Worm (Caenorhabditis elegans) whole organism, L1 larva: Measurements from ENCODE around the gene M01F1.4.

Experiments
- C34B4.2 ChIP-seq: sonication (generic microtip); optimal IDR thresholded peaks from 2 replicates; lab custom pipeline; 2017; ENCODE audit warnings: mild to moderate bottlenecking, missing genetic modification characterization, missing compliant biosample characterization
- Y116A8C.19 ChIP-seq: sonication (generic microtip); optimal IDR thresholded peaks from 2 replicates; lab custom pipeline; 2016; ENCODE audit warnings: missing compliant biosample characterization, missing genetic modification characterization, borderline replicate concordance
- aha-1 ChIP-seq: fragments of 150-350 bp; optimal IDR thresholded peaks from 2 replicates; lab custom pipeline; 2014; ENCODE audit warnings: missing biosample characterization, missing genetic modification characterization
- alr-1 ChIP-seq: fragments of 200-800 bp; sonication (Bioruptor generic); optimal IDR thresholded peaks from 2 replicates; lab custom pipeline; 2018; ENCODE audit warnings: borderline replicate concordance, mild to moderate bottlenecking, missing genetic modification characterization, missing compliant biosample characterization
- aly-2 ChIP-seq: fragments of 150-350 bp; optimal IDR thresholded peaks from 2 replicates; lab custom pipeline; 2014; ENCODE audit warnings: missing biosample characterization, missing genetic modification characterization
- ama-1 ChIP-seq: fragments of 150-350 bp; optimal IDR thresholded peaks from 2 replicates; lab custom pipeline; 2014
- blmp-1 ChIP-seq: fragments of 150-350 bp; optimal IDR thresholded peaks from 2 replicates; lab custom pipeline; 2014; ENCODE audit warnings: missing biosample characterization, missing genetic modification characterization
- ceh-63 ChIP-seq: fragments of 200-800 bp; sonication (Bioruptor generic); optimal IDR thresholded peaks from 2 replicates; lab custom pipeline; 2018; ENCODE audit warnings: mild to moderate bottlenecking, missing genetic modification characterization, missing compliant biosample characterization
- ceh-8 ChIP-seq: fragments of 200-800 bp; sonication (Bioruptor generic); optimal IDR thresholded peaks from 2 replicates; lab custom pipeline; 2018; ENCODE audit warnings: mild to moderate bottlenecking, missing genetic modification characterization, moderate library complexity, missing compliant biosample characterization
- ceh-82 ChIP-seq, 3 experiments: fragments of 150-350 bp in 1 of 3; sonication (generic microtip) in 2 of 3; optimal IDR thresholded peaks; 2 replicates each; lab custom pipeline; 2014 to 2017; ENCODE audit warnings: missing biosample characterization in 3 of 3, missing genetic modification characterization in 3 of 3
- ceh-88 ChIP-seq: fragments of 200-800 bp; sonication (Bioruptor generic); IDR thresholded peaks from 2 replicates; pipeline ENCODE4 v1.3.6; 2022; ENCODE audit warnings: missing genetic modification characterization, missing compliant biosample characterization
- ces-1 ChIP-seq: fragments of 150-350 bp; optimal IDR thresholded peaks from 2 replicates; lab custom pipeline; 2014; ENCODE audit warnings: missing biosample characterization, missing genetic modification reagents, missing genetic modification characterization
- dpl-1 ChIP-seq, 3 experiments: fragments of 150-350 bp in 2 of 3; sonication (generic microtip) in 1 of 3; optimal IDR thresholded peaks; 2 replicates each; lab custom pipeline; 2014 to 2017; ENCODE audit warnings: missing biosample characterization in 3 of 3, missing genetic modification characterization in 3 of 3, missing genetic modification reagents in 3 of 3
- efl-1 ChIP-seq, 4 experiments: fragments of 150-350 bp; optimal IDR thresholded peaks in 3 of 4; peaks in 1 of 4; 1 replicate in 1 of 4; 2 replicates in 3 of 4; lab custom pipeline; 2014; ENCODE audit warnings: missing biosample characterization in 2 of 4, missing genetic modification characterization in 2 of 4, missing genetic modification reagents in 2 of 4
- efl-3 ChIP-seq: fragments of 200-800 bp; sonication (Bioruptor generic); optimal IDR thresholded peaks from 2 replicates; lab custom pipeline; 2018; ENCODE audit warnings: mild to moderate bottlenecking, missing genetic modification characterization, missing compliant biosample characterization
- ets-5 ChIP-seq: fragments of 200-800 bp; sonication (Bioruptor generic); IDR thresholded peaks from 2 replicates; pipeline ENCODE4 v1.3.6; 2022; ENCODE audit warnings: missing genetic modification characterization, missing compliant biosample characterization
- grh-1 ChIP-seq: fragments of 200-800 bp; sonication (Bioruptor generic); IDR thresholded peaks from 2 replicates; pipeline ENCODE4 v1.3.6; 2022; ENCODE audit warnings: missing genetic modification reagents, missing genetic modification characterization, missing compliant biosample characterization
- hpl-2 ChIP-seq: fragments of 150-350 bp; optimal IDR thresholded peaks from 2 replicates; lab custom pipeline; 2014; ENCODE audit warnings: missing biosample characterization, missing genetic modification reagents, missing genetic modification characterization
- isw-1 ChIP-seq: fragments of 200-800 bp; sonication (Bioruptor generic); IDR thresholded peaks from 2 replicates; pipeline ENCODE4 v1.3.6; 2022; ENCODE audit warnings: missing genetic modification characterization, missing compliant biosample characterization
- jun-1 ChIP-seq: fragments of 150-350 bp; optimal IDR thresholded peaks from 2 replicates; lab custom pipeline; 2014; ENCODE audit warnings: missing biosample characterization, missing genetic modification reagents, missing genetic modification characterization
- lin-13 ChIP-seq: fragments of 150-350 bp; optimal IDR thresholded peaks from 2 replicates; lab custom pipeline; 2014; ENCODE audit warnings: missing biosample characterization, missing genetic modification reagents, missing genetic modification characterization
- lin-14 ChIP-seq: fragments of 200-800 bp; sonication (Bioruptor generic); optimal IDR thresholded peaks from 2 replicates; lab custom pipeline; 2018; ENCODE audit warnings: mild to moderate bottlenecking, missing genetic modification characterization, moderate library complexity, missing compliant biosample characterization
- lin-35 ChIP-seq, 2 experiments: fragments of 150-350 bp; optimal IDR thresholded peaks; 2 replicates each; lab custom pipeline; 2014; ENCODE audit warnings: missing biosample characterization in 2 of 2, missing genetic modification characterization in 2 of 2, missing genetic modification reagents in 2 of 2
- lin-39 ChIP-seq: fragments of 150-350 bp; optimal IDR thresholded peaks from 2 replicates; lab custom pipeline; 2014; ENCODE audit warnings: missing biosample characterization, missing genetic modification reagents, missing genetic modification characterization
- lir-3 ChIP-seq: sonication (generic microtip); optimal IDR thresholded peaks from 2 replicates; lab custom pipeline; 2016; ENCODE audit warnings: mild to moderate bottlenecking, missing genetic modification characterization, moderate library complexity, missing compliant biosample characterization; ENCODE audit not compliant: poor library complexity
- mab-9 ChIP-seq: fragments of 200-800 bp; sonication (Bioruptor generic); IDR thresholded peaks from 2 replicates; pipeline ENCODE4 v1.3.6; 2022; ENCODE audit warnings: missing genetic modification reagents, missing genetic modification characterization, missing compliant biosample characterization
- mdl-1 ChIP-seq, 2 experiments: fragments of 150-350 bp; optimal IDR thresholded peaks; 2 replicates each; lab custom pipeline; 2014 to 2017; ENCODE audit warnings: missing biosample characterization in 2 of 2, missing genetic modification characterization in 2 of 2, inconsistent platforms in 1 of 2
- mef-2 ChIP-seq: fragments of 150-350 bp; optimal IDR thresholded peaks from 2 replicates; lab custom pipeline; 2014; ENCODE audit warnings: missing biosample characterization, missing genetic modification characterization
- mep-1 ChIP-seq: fragments of 150-350 bp; optimal IDR thresholded peaks from 2 replicates; lab custom pipeline; 2014; ENCODE audit warnings: missing biosample characterization, missing genetic modification characterization
- nhr-19 ChIP-seq: fragments of 200-800 bp; sonication (Bioruptor generic); conservative IDR thresholded peaks from 2 replicates; pipeline ENCODE4 v1.3.6; 2022; ENCODE audit warnings: missing genetic modification characterization, missing compliant biosample characterization
- nhr-20 ChIP-seq: sonication (generic microtip); optimal IDR thresholded peaks from 2 replicates; lab custom pipeline; 2016; ENCODE audit warnings: mild to moderate bottlenecking, missing genetic modification characterization, missing compliant biosample characterization
- nhr-237 ChIP-seq: fragments of 150-350 bp; optimal IDR thresholded peaks from 2 replicates; lab custom pipeline; 2014; ENCODE audit warnings: missing biosample characterization, missing genetic modification characterization
- nhr-28 ChIP-seq: fragments of 150-350 bp; optimal IDR thresholded peaks from 2 replicates; lab custom pipeline; 2014; ENCODE audit warnings: missing biosample characterization, missing genetic modification characterization
- nhr-76 ChIP-seq: sonication (generic microtip); optimal IDR thresholded peaks from 2 replicates; lab custom pipeline; 2017; ENCODE audit warnings: missing biosample characterization, missing genetic modification characterization
- nhr-77 ChIP-seq: fragments of 150-350 bp; optimal IDR thresholded peaks from 2 replicates; lab custom pipeline; 2014; ENCODE audit warnings: missing biosample characterization, missing genetic modification characterization
- nhr-84 ChIP-seq: sonication (generic microtip); optimal IDR thresholded peaks from 2 replicates; lab custom pipeline; 2017; ENCODE audit warnings: missing biosample characterization, missing genetic modification characterization
- nhr-90 ChIP-seq: sonication (generic microtip); optimal IDR thresholded peaks from 2 replicates; lab custom pipeline; 2016; ENCODE audit warnings: mild to moderate bottlenecking, missing genetic modification characterization, missing compliant biosample characterization; ENCODE audit not compliant: poor library complexity
- pag-3 ChIP-seq: sonication (generic microtip); optimal IDR thresholded peaks from 2 replicates; lab custom pipeline; 2017; ENCODE audit warnings: missing genetic modification characterization, mild to moderate bottlenecking, missing compliant biosample characterization, antibody characterized with exemption, borderline replicate concordance; ENCODE audit not compliant: insufficient read depth
- rnt-1 ChIP-seq: sonication (generic microtip); optimal IDR thresholded peaks from 2 replicates; lab custom pipeline; 2016; ENCODE audit warnings: mild to moderate bottlenecking, missing genetic modification characterization, moderate library complexity, missing compliant biosample characterization
- skn-1 ChIP-seq: fragments of 150-350 bp; optimal IDR thresholded peaks from 2 replicates; lab custom pipeline; 2014; ENCODE audit warnings: missing biosample characterization, missing genetic modification characterization
- snu-23 ChIP-seq: sonication (generic microtip); optimal IDR thresholded peaks from 2 replicates; lab custom pipeline; 2016; ENCODE audit warnings: missing genetic modification characterization, missing compliant biosample characterization
- sox-4 ChIP-seq: sonication (generic microtip); optimal IDR thresholded peaks from 2 replicates; lab custom pipeline; 2016; ENCODE audit warnings: missing genetic modification characterization, missing compliant biosample characterization
- sptf-1 ChIP-seq: fragments of 150-350 bp; optimal IDR thresholded peaks from 2 replicates; lab custom pipeline; 2014; ENCODE audit warnings: missing biosample characterization, missing genetic modification characterization
- sup-37 ChIP-seq: fragments of 200-800 bp; sonication (Bioruptor generic); optimal IDR thresholded peaks from 2 replicates; lab custom pipeline; 2018; ENCODE audit warnings: mild to moderate bottlenecking, missing genetic modification characterization, missing compliant biosample characterization
- unc-130 ChIP-seq: fragments of 150-350 bp; optimal IDR thresholded peaks from 2 replicates; lab custom pipeline; 2017; ENCODE audit warnings: missing biosample characterization, missing genetic modification characterization, inconsistent platforms
- unc-30 ChIP-seq: sonication (generic microtip); optimal IDR thresholded peaks from 2 replicates; lab custom pipeline; 2017; ENCODE audit warnings: missing biosample characterization, missing genetic modification characterization
- zag-1 ChIP-seq: fragments of 150-350 bp; optimal IDR thresholded peaks from 2 replicates; lab custom pipeline; 2014; ENCODE audit warnings: missing biosample characterization, missing genetic modification characterization
- ztf-11 ChIP-seq, 2 experiments: sonication (generic microtip); optimal IDR thresholded peaks; 2 replicates each; lab custom pipeline; 2016 to 2017; ENCODE audit warnings: missing genetic modification characterization in 2 of 2, missing biosample characterization in 1 of 2, missing compliant biosample characterization in 1 of 2

Gene M01F1.4

DNA sequence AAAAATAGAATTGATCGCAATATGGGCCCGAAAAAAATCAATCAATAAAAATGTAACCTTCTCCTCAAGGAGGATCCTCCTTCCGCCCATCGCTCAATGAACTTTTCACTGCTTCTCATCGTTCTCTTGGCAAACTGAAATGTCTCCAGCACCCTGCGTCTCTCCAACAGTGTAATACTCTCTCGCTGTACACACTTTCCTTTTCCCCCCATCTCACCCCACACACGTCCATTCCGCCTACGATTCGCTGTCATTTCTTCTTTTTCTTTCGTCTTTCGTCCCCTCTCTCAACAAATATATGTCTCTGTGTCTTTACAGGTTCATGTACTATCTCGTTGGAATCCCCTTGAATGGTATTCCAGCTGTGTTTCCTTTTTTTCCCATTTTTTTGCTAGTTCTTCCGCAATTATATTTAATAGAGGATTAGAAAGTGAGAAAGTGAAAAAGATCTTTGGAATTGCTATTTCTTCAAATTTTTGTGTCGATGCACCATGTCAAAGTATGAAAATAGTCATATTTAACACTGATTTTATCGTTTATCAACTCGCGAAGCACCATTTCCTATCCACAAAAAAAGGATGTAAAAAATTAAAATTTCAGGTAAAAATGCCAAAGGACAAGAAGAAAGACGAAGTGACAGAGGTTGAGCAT, 38.3 kb downstream of the M01F1.4 start, which contains the start of gene rsu-1 (continued):
- TF ChIP-seq aly-2 (tag; lab: Kevin White, UChicago) (no peak), unc-130 (tag; lab: Kevin White, UChicago) (no peak), grh-1 (GFP tag; lab: Robert Waterston, UW) (no peak), mdl-1 (tag; optimal IDR thresholded peaks at IDR 0.05; lab: Kevin White, UChicago) (peak in 1 of 2 experiments; percentile 48), sox-4 (tag; lab: Kevin White, UChicago) (no peak), lin-35 (GFP tag; optimal IDR thresholded peaks at IDR 0.05; lab: Kevin White, UChicago) (peak; percentile 37 to 42), mef-2 (tag; lab: Kevin White, UChicago) (no peak), ets-5 (no peak), ceh-82 (tag; optimal IDR thresholded peaks at IDR 0.05; lab: Kevin White, UChicago) (peak; percentile 6 to 39 (median 34)), aha-1 (tag; lab: Kevin White, UChicago) (no peak), ztf-11 (tag; optimal IDR thresholded peaks at IDR 0.05; lab: Kevin White, UChicago) (peak in 1 of 2 experiments; percentile 49), lin-14 (GFP tag; lab: Kevin White, UChicago) (peak; percentile 86), mab-9 (GFP tag; lab: Robert Waterston, UW) (no peak), efl-3 (no peak), isw-1 (GFP tag; lab: Robert Waterston, UW) (no peak), efl-1 (optimal IDR thresholded peaks at IDR 0.05; lab: Kevin White, UChicago) (peak; percentile 58 to 67), efl-1 (GFP tag; optimal IDR thresholded peaks at IDR 0.05 in 1 of 2; lab: Kevin White, UChicago) (peak; percentile 47 to 91), C34B4.2 (tag; lab: Kevin White, UChicago) (no peak), sptf-1 (tag; lab: Kevin White, UChicago) (no peak), alr-1 (tag; lab: Kevin White, UChicago) (no peak), nhr-28 (tag; lab: Kevin White, UChicago) (no peak), Y116A8C.19 (tag; lab: Kevin White, UChicago) (no peak), nhr-77 (tag; lab: Kevin White, UChicago) (peak; percentile 54), nhr-90 (peak; percentile 47), ceh-63 (GFP tag; lab: Kevin White, UChicago) (no peak), ceh-8 (GFP tag; lab: Kevin White, UChicago) (no peak), unc-30 (tag; lab: Kevin White, UChicago) (no peak), nhr-20 (tag; lab: Kevin White, UChicago) (peak; percentile 67), pag-3 (no peak), skn-1 (tag; lab: Kevin White, UChicago) (no peak), zag-1 (tag; lab: Kevin White, UChicago) (no peak), lin-39 (tag; lab: Kevin White, UChicago) (no peak), sup-37 (GFP tag; lab: Kevin White, UChicago) (no peak), ces-1 (no peak), mep-1 (tag; lab: Kevin White, UChicago) (peak; percentile 71), jun-1 (tag; lab: Kevin White, UChicago) (peak; percentile 53), blmp-1 (tag; lab: Kevin White, UChicago) (peak; percentile 95), lin-13 (GFP tag; lab: Kevin White, UChicago) (no peak), ama-1 (no peak), rnt-1 (tag; lab: Kevin White, UChicago) (peak; percentile 68), nhr-76 (tag; lab: Kevin White, UChicago) (no peak), lir-3 (no peak), nhr-237 (tag; lab: Kevin White, UChicago) (no peak), dpl-1 (GFP tag; optimal IDR thresholded peaks at IDR 0.05; lab: Kevin White, UChicago) (peak in 2 of 3 experiments; percentile 36 to 42), nhr-19 (GFP tag; lab: Robert Waterston, UW) (peak; percentile 61), ceh-88 (GFP tag; lab: Robert Waterston, UW) (no peak), nhr-84 (no peak), snu-23 (GFP tag; lab: Kevin White, UChicago) (peak; percentile 83), hpl-2 (no peak)
- TF ChIP-seq, all 84 proteins: peak for 30
